Fruit fly (Drosophila melanogaster) ovary, adult (tissue): ENCODE data around the gene Peritrophin-A.
"Not testable (repeated sequence)": the region's sequence is repeated elsewhere in the genome, so short reads cannot be mapped to it uniquely, and the experiment has no call there.

Experiments used
- CG17801 ChIP-seq: fragments of 200-800 bp; optimal IDR thresholded peaks from 2 replicates; lab custom pipeline; 2019; ENCODE audit warnings: missing biosample characterization, mild to moderate bottlenecking, missing genetic modification characterization, moderate library complexity; ENCODE audit not compliant: partially characterized antibody

The Peritrophin-A gene

DNA sequence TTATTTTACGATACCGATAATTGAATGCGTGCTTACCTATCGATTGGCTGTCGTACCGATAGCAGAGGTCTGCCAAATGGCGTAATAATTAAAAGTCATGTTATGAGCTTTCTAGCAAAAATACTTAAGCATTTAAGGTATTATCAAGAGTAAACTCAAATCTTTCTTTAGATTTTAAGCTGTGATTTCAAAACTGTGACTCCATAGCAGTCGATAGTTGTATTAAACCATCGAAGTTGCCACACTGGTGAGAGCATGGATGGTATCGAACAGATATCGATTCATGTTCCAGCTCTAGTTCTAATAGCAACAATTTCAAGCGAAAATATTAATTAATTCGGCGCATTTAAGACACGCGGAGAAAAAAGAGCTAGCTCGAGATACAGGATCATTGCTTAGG, 6.6 kb downstream of the Peritrophin-A start, which contains the start of the genes CG17068 and Rab10:
CG17068 (minus strand) TSS at position 25 of the 400 bp plus-strand sequence.
Rab10 (plus strand) TSS at position 270 of the 400 bp plus-strand sequence.
- no peak for TF ChIP-seq CG17801 (GFP tag; lab: Kevin White, UChicago)

- no peak for TF ChIP-seq CG17801 (GFP tag; lab: Kevin White, UChicago)
Observed at dm6 chrX:20251586-20252160, 7.2 kb downstream of the Peritrophin-A start.

- no peak for TF ChIP-seq CG17801 (GFP tag; lab: Kevin White, UChicago)
Observed at dm6 chrX:20255977-20256376, 11.5 kb downstream of the Peritrophin-A start.

dm6 chrX:20256849-20257590, 12.6 kb downstream of the Peritrophin-A start, which contains the start of gene CG17065:
CG17065 (minus strand) TSS chrX:20257199.
- TF ChIP-seq CG17801 (GFP tag; lab: Kevin White, UChicago), result peak; percentile 5

- not testable (repeated sequence) for TF ChIP-seq CG17801 (GFP tag; lab: Kevin White, UChicago)
Observed at dm6 chrX:20258939-20259338, 14.5 kb downstream of the Peritrophin-A start, which contains the start of gene CG42577. CG42577 (plus strand) TSS chrX:20259239.

DNA sequence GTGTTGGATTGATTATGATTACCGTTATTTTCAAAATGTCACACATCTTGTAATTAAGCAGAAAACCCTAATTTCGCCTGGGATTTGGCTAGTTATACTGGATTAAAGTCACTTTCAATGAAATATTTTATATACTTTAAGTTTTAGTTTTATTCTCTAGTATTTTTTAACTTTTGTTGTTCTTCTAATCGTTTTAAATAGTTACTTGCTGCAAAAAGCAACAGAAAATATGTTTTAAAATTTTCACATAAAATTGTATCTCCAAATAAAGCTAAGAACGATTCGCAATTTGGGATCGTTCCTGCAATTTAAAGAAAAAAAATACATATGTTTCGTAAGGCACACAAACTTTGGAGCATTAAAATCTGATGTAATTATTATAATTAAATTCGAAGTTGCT, 25.2 kb downstream of the Peritrophin-A start, which contains the start of gene Inx6:
Inx6 (minus strand) TSS at position 101 of the 400 bp plus-strand sequence.
- no peak for TF ChIP-seq CG17801 (GFP tag; lab: Kevin White, UChicago)
